Fruit fly (Drosophila melanogaster): ENCODE data around the gene CG43348.

CG43348 gene

DNA sequence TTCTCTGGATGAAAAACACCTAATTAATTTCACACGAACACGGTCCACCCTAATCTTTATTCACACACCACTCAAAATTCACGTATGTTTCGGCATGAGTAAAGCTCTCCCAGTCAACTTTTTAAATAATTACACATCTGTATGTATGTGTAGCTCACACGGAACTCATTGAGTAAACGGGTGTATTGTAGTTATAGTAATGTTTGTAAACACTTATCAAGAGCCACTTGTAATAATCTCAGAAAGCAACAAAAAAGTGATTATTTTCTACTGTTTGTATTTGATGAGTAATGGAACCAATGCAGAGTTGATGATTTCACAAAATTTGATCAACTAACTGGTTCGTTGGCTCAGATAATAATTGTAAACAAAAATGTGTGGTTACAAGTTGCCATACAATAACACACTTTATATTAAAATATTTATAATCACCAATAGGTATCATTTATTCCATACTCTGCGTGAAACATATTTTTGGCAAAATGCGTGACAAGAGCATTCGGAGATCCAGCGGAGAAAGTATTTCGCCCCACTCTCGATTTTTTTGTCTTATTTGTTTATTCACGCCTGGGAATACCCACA is 18.8 kb downstream of the CG43348 start (continued):
- TF ChIP-seq CG9797 (GFP tag; optimal IDR thresholded peaks at IDR 0.05) (no peak), CG1602 (GFP tag; optimal IDR thresholded peaks at IDR 0.05) (peak; percentile 15), ATbp (GFP tag; optimal IDR thresholded peaks at IDR 0.05) (peak; percentile 61), CG11723 (GFP tag; optimal IDR thresholded peaks at IDR 0.05) (no peak), CG6683 (GFP tag; optimal IDR thresholded peaks at IDR 0.05) (no peak), ind (GFP tag; optimal IDR thresholded peaks at IDR 0.05) (no peak), HLHmδ (GFP tag; optimal IDR thresholded peaks at IDR 0.05) (no peak), CG14860 (GFP tag; IDR thresholded peaks at IDR 0.05; ENCODE audit: partially characterized antibody) (no peak), oc (tag; optimal IDR thresholded peaks at IDR 0.05) (no peak), D19B (GFP tag; optimal IDR thresholded peaks at IDR 0.05) (peak; percentile 70), cwo (GFP tag; optimal IDR thresholded peaks at IDR 0.05) (no peak), CG7963 (GFP tag; IDR thresholded peaks at IDR 0.05; ENCODE audit: partially characterized antibody) (no peak), CG11085 (GFP tag; IDR thresholded peaks at IDR 0.05) (no peak), CG6765 (GFP tag; optimal IDR thresholded peaks at IDR 0.05) (no peak), bowl (GFP tag; IDR thresholded peaks at IDR 0.05) (no peak), CG17568 (GFP tag; optimal IDR thresholded peaks at IDR 0.05) (no peak), Deaf1 (tag; optimal IDR thresholded peaks at IDR 0.05) (no peak), mam (GFP tag; optimal IDR thresholded peaks at IDR 0.05) (no peak), gce (GFP tag; IDR thresholded peaks at IDR 0.05) (no peak), gt (GFP tag; IDR thresholded peaks at IDR 0.05) (no peak), Hr39 (optimal IDR thresholded peaks at IDR 0.05) (no peak), CG8765 (GFP tag; IDR thresholded peaks at IDR 0.05) (no peak), Sox100B (GFP tag; optimal IDR thresholded peaks at IDR 0.05) (no peak), Spps (tag; optimal IDR thresholded peaks at IDR 0.05) (no peak), crol (GFP tag; IDR thresholded peaks at IDR 0.05) (no peak), CG1647 (GFP tag; optimal IDR thresholded peaks at IDR 0.05) (no peak), CG4404 (GFP tag; IDR thresholded peaks at IDR 0.05) (no peak), pho (GFP tag; optimal IDR thresholded peaks at IDR 0.05) (no peak), bbx (GFP tag; IDR thresholded peaks at IDR 0.05; ENCODE audit: partially characterized antibody) (no peak), bab2 (GFP tag; optimal IDR thresholded peaks at IDR 0.05) (no peak), CG7839 (tag; optimal IDR thresholded peaks at IDR 0.05) (peak; percentile 40), unc-4 (GFP tag; IDR thresholded peaks at IDR 0.05; ENCODE audit: partially characterized antibody) (no peak), sug (tag; optimal IDR thresholded peaks at IDR 0.05) (peak; percentile 59), so (GFP tag; IDR thresholded peaks at IDR 0.05) (no peak), CG31365 (tag; optimal IDR thresholded peaks at IDR 0.05) (no peak), tio (GFP tag; optimal IDR thresholded peaks at IDR 0.05) (peak; percentile 62), yki (optimal IDR thresholded peaks at IDR 0.05) (no peak), Ets97D (GFP tag; optimal IDR thresholded peaks at IDR 0.05) (no peak), CG7987 (GFP tag; optimal IDR thresholded peaks at IDR 0.05) (no peak), CG16863 (GFP tag; optimal IDR thresholded peaks at IDR 0.05) (no peak), zfh2 (GFP tag; optimal IDR thresholded peaks at IDR 0.05) (no peak), Dfd (GFP tag; optimal IDR thresholded peaks at IDR 0.05) (no peak), org-1 (GFP tag; optimal IDR thresholded peaks at IDR 0.05) (no peak), CG1024 (GFP tag; IDR thresholded peaks at IDR 0.05) (no peak), CG31441 (GFP tag; IDR thresholded peaks at IDR 0.05) (no peak), NfI (GFP tag; optimal IDR thresholded peaks at IDR 0.05) (no peak), gsb (GFP tag; IDR thresholded peaks at IDR 0.05) (no peak), B-H2 (GFP tag; optimal IDR thresholded peaks at IDR 0.05) (no peak), Antp (GFP tag; optimal IDR thresholded peaks at IDR 0.05) (no peak), otp (GFP tag; IDR thresholded peaks at IDR 0.05) (0 out of 3 replicates have a peak, but pooled peaks have one; percentile 30), BtbVII (GFP tag; optimal IDR thresholded peaks at IDR 0.05) (no peak), pzg (GFP tag; optimal IDR thresholded peaks at IDR 0.05) (no peak)

All from whole organism, embryonic.